Worm (Caenorhabditis elegans): ENCODE results near the gene flp-6.
A peak's percentile ranks its signal among the peaks of the same experiment; 100 is the strongest.

The flp-6 gene

ce11 chrV:9503152-9503817 is 31.5 kb downstream of the flp-6 start (continued):
- TF ChIP-seq nhr-25 (tag; optimal IDR thresholded peaks at IDR 0.05) = peak; percentile 50
- TF ChIP-seq nhr-43 (tag; optimal IDR thresholded peaks at IDR 0.05; ENCODE audit: poor library complexity, severe bottlenecking) = peak; percentile 77
- TF ChIP-seq nhr-77 (tag; optimal IDR thresholded peaks at IDR 0.05) = no peak

- no peak for TF ChIP-seq nhr-28 (tag; optimal IDR thresholded peaks at IDR 0.05)
- peak; percentile 41 for TF ChIP-seq nhr-23 (tag; optimal IDR thresholded peaks at IDR 0.05)
- peak; percentile 49 for TF ChIP-seq nhr-25 (tag; optimal IDR thresholded peaks at IDR 0.05)
Observed at ce11 chrV:9504474-9504960, 32.7 kb downstream of the flp-6 start, which contains the start of gene haao-1. TSS of gene haao-1 (plus strand) at chrV:9504910.

- TF ChIP-seq ceh-28 (tag; optimal IDR thresholded peaks at IDR 0.05) (no peak), pqm-1 (tag; optimal IDR thresholded peaks at IDR 0.05) (peak; percentile 80), elt-2 (tag; optimal IDR thresholded peaks at IDR 0.05) (peak; percentile 82), fkh-10 (GFP tag; optimal IDR thresholded peaks at IDR 0.05) (no peak), elt-1 (tag; optimal IDR thresholded peaks at IDR 0.05) (no peak), egl-5 (tag; optimal IDR thresholded peaks at IDR 0.05) (no peak), mml-1 (tag; optimal IDR thresholded peaks at IDR 0.05) (no peak)
Observed at ce11 chrV:9506931-9507330, 35.2 kb downstream of the flp-6 start.

ce11 chrV:9507742-9508141 is 36.0 kb downstream of the flp-6 start, which contains the start of gene acs-14:
TSS of gene acs-14 (plus strand) at chrV:9508132.
- no peak for TF ChIP-seq ztf-4 (tag; optimal IDR thresholded peaks at IDR 0.05)
- TF ChIP-seq mml-1 (tag; optimal IDR thresholded peaks at IDR 0.05) = no peak
- no peak for TF ChIP-seq nhr-77 (tag; optimal IDR thresholded peaks at IDR 0.05)
- no peak for TF ChIP-seq nhr-76 (tag; optimal IDR thresholded peaks at IDR 0.05)
- TF ChIP-seq skn-1 (tag; optimal IDR thresholded peaks at IDR 0.05) = no peak
- no peak for TF ChIP-seq lsy-12 (tag; optimal IDR thresholded peaks at IDR 0.05)
- TF ChIP-seq elt-2 (tag; optimal IDR thresholded peaks at IDR 0.05) = peak; percentile 67
- TF ChIP-seq ceh-9 (tag; optimal IDR thresholded peaks at IDR 0.05) = no peak
- no peak for TF ChIP-seq ceh-28 (tag; optimal IDR thresholded peaks at IDR 0.05)
- no peak for TF ChIP-seq unc-39 (tag; optimal IDR thresholded peaks at IDR 0.05)
- TF ChIP-seq nhr-43 (tag; optimal IDR thresholded peaks at IDR 0.05; ENCODE audit: poor library complexity, severe bottlenecking) = no peak
- no peak for TF ChIP-seq lin-39 (tag; optimal IDR thresholded peaks at IDR 0.05)
- TF ChIP-seq elt-3 (tag; optimal IDR thresholded peaks at IDR 0.05) = no peak
- no peak for TF ChIP-seq nhr-23 (tag; optimal IDR thresholded peaks at IDR 0.05)
- peak; percentile 1 for TF ChIP-seq pha-4 (tag; optimal IDR thresholded peaks at IDR 0.05)
- no peak for TF ChIP-seq pqm-1 (tag; optimal IDR thresholded peaks at IDR 0.05)
- TF ChIP-seq egl-27 (tag; optimal IDR thresholded peaks at IDR 0.05) = no peak

ce11 chrV:9509597-9509996 is 37.8 kb downstream of the flp-6 start:
- no peak for TF ChIP-seq pha-4 (tag; optimal IDR thresholded peaks at IDR 0.05)
- no peak for TF ChIP-seq nhr-76 (tag; optimal IDR thresholded peaks at IDR 0.05)
- TF ChIP-seq lin-39 (tag; optimal IDR thresholded peaks at IDR 0.05) = no peak
- no peak for TF ChIP-seq fkh-10 (GFP tag; optimal IDR thresholded peaks at IDR 0.05)
- no peak for TF ChIP-seq nhr-28 (tag; optimal IDR thresholded peaks at IDR 0.05)
- TF ChIP-seq fos-1 (tag; optimal IDR thresholded peaks at IDR 0.05) = no peak
- no peak for TF ChIP-seq ceh-28 (tag; optimal IDR thresholded peaks at IDR 0.05)
- TF ChIP-seq unc-39 (tag; optimal IDR thresholded peaks at IDR 0.05) = no peak
- TF ChIP-seq mdl-1 (tag; optimal IDR thresholded peaks at IDR 0.05) = no peak
- no peak for TF ChIP-seq nhr-25 (tag; optimal IDR thresholded peaks at IDR 0.05)
- no peak for TF ChIP-seq nhr-77 (tag; optimal IDR thresholded peaks at IDR 0.05)
- TF ChIP-seq elt-1 (tag; optimal IDR thresholded peaks at IDR 0.05) = no peak
- no peak for TF ChIP-seq ceh-82 (tag; optimal IDR thresholded peaks at IDR 0.05)
- no peak for TF ChIP-seq hmg-11 (tag; optimal IDR thresholded peaks at IDR 0.05)
- no peak for TF ChIP-seq ztf-4 (tag; optimal IDR thresholded peaks at IDR 0.05)
- no peak for TF ChIP-seq ztf-11 (tag; optimal IDR thresholded peaks at IDR 0.05)
- TF ChIP-seq jun-1 (tag; optimal IDR thresholded peaks at IDR 0.05) = no peak
- no peak for TF ChIP-seq R02D3.7 (tag; optimal IDR thresholded peaks at IDR 0.05)
- TF ChIP-seq mml-1 (tag; optimal IDR thresholded peaks at IDR 0.05) = no peak
- no peak for TF ChIP-seq tbx-2 (tag; optimal IDR thresholded peaks at IDR 0.05)

- TF ChIP-seq zag-1 (tag; optimal IDR thresholded peaks at IDR 0.05) (no peak), jun-1 (tag; optimal IDR thresholded peaks at IDR 0.05) (peak; percentile 14), mdl-1 (tag; optimal IDR thresholded peaks at IDR 0.05) (no peak), ama-1 (optimal IDR thresholded peaks at IDR 0.05) (no peak), nhr-237 (tag; optimal IDR thresholded peaks at IDR 0.05) (no peak), fkh-10 (GFP tag; optimal IDR thresholded peaks at IDR 0.05) (peak; percentile 23), aly-2 (tag; optimal IDR thresholded peaks at IDR 0.05) (no peak), daf-12 (tag; optimal IDR thresholded peaks at IDR 0.05) (no peak), nhr-25 (tag; optimal IDR thresholded peaks at IDR 0.05) (no peak), ceh-9 (tag; optimal IDR thresholded peaks at IDR 0.05) (no peak), lsy-12 (tag; optimal IDR thresholded peaks at IDR 0.05) (no peak), ztf-4 (tag; optimal IDR thresholded peaks at IDR 0.05) (no peak), unc-39 (tag; optimal IDR thresholded peaks at IDR 0.05) (no peak), mml-1 (tag; optimal IDR thresholded peaks at IDR 0.05) (no peak), snpc-4 (tag; optimal IDR thresholded peaks at IDR 0.05) (peak; percentile 46), pqm-1 (tag; optimal IDR thresholded peaks at IDR 0.05) (no peak), egl-5 (tag; optimal IDR thresholded peaks at IDR 0.05) (no peak), nhr-43 (tag; optimal IDR thresholded peaks at IDR 0.05; ENCODE audit: poor library complexity, severe bottlenecking) (no peak), pha-4 (tag; optimal IDR thresholded peaks at IDR 0.05) (peak; percentile 73), nhr-76 (tag; optimal IDR thresholded peaks at IDR 0.05) (no peak), lin-15B (tag; optimal IDR thresholded peaks at IDR 0.05) (peak; percentile 30), ceh-16 (tag; optimal IDR thresholded peaks at IDR 0.05) (no peak), hmg-11 (tag; optimal IDR thresholded peaks at IDR 0.05) (peak; percentile 28), elt-2 (tag; optimal IDR thresholded peaks at IDR 0.05) (peak; percentile 7)
Observed at ce11 chrV:9513590-9513989, 41.8 kb downstream of the flp-6 start, which contains the start of gene eif-2Bdelta. TSS of gene eif-2Bdelta (plus strand) at chrV:9513824.
